Worm (Caenorhabditis elegans) whole organism, L1 larva: ENCODE data around the gene fbxb-53.

Source experiments
- ceh-82 ChIP-seq, 3 experiments: fragments of 150-350 bp in 1 of 3; sonication (generic microtip) in 2 of 3; optimal IDR thresholded peaks; 2 replicates each; lab custom pipeline; 2014 to 2017; ENCODE audit warnings: missing biosample characterization in 3 of 3, missing genetic modification characterization in 3 of 3
- elt-3 ChIP-seq, 6 experiments: fragments of 150-350 bp in 1 of 6; sonication (generic microtip); optimal IDR thresholded peaks; 2 replicates each; lab custom pipeline; 2017 to 2018; ENCODE audit warnings: missing biosample characterization in 6 of 6, missing genetic modification characterization in 6 of 6, inconsistent platforms in 1 of 6
- fkh-10 ChIP-seq: sonication (generic microtip); optimal IDR thresholded peaks from 2 replicates; lab custom pipeline; 2017; ENCODE audit warnings: missing biosample characterization, missing genetic modification reagents, missing genetic modification characterization
- fkh-4 ChIP-seq: sonication (generic microtip); optimal IDR thresholded peaks from 2 replicates; lab custom pipeline; 2016; ENCODE audit warnings: missing compliant biosample characterization, missing genetic modification characterization, borderline replicate concordance
- hpl-2 ChIP-seq: fragments of 150-350 bp; optimal IDR thresholded peaks from 2 replicates; lab custom pipeline; 2014; ENCODE audit warnings: missing biosample characterization, missing genetic modification reagents, missing genetic modification characterization
- nhr-11 ChIP-seq: fragments of 150-350 bp; optimal IDR thresholded peaks from 2 replicates; lab custom pipeline; 2014; ENCODE audit warnings: missing biosample characterization, missing genetic modification characterization
- nhr-12 ChIP-seq: sonication (generic microtip); optimal IDR thresholded peaks from 2 replicates; lab custom pipeline; 2017; ENCODE audit warnings: missing biosample characterization, missing genetic modification characterization
- nhr-237 ChIP-seq: fragments of 150-350 bp; optimal IDR thresholded peaks from 2 replicates; lab custom pipeline; 2014; ENCODE audit warnings: missing biosample characterization, missing genetic modification characterization
- nhr-47 ChIP-seq: sonication (generic microtip); optimal IDR thresholded peaks from 2 replicates; lab custom pipeline; 2016; ENCODE audit warnings: mild to moderate bottlenecking, missing genetic modification characterization, moderate library complexity, missing compliant biosample characterization
- nhr-85 ChIP-seq: sonication (generic microtip); peaks from one replicate; lab custom pipeline; 2016; ENCODE audit warnings: missing genetic modification characterization, inconsistent platforms, missing compliant biosample characterization
- skn-1 ChIP-seq: fragments of 150-350 bp; optimal IDR thresholded peaks from 2 replicates; lab custom pipeline; 2014; ENCODE audit warnings: missing biosample characterization, missing genetic modification characterization
- sox-4 ChIP-seq: sonication (generic microtip); optimal IDR thresholded peaks from 2 replicates; lab custom pipeline; 2016; ENCODE audit warnings: missing genetic modification characterization, missing compliant biosample characterization
- unc-62 ChIP-seq: fragments of 150-350 bp; optimal IDR thresholded peaks from 2 replicates; lab custom pipeline; 2014; ENCODE audit warnings: missing biosample characterization, missing genetic modification reagents, missing genetic modification characterization
- unc-86 ChIP-seq: sonication (generic microtip); optimal IDR thresholded peaks from 2 replicates; lab custom pipeline; 2016; ENCODE audit warnings: missing genetic modification characterization, missing compliant biosample characterization

- TF ChIP-seq elt-3 (tag; optimal IDR thresholded peaks at IDR 0.05; lab: Kevin White, UChicago): no peak
- TF ChIP-seq fkh-4: no peak
- no peak for TF ChIP-seq fkh-10 (GFP tag; lab: Kevin White, UChicago)
- no peak for TF ChIP-seq unc-86 (tag; lab: Kevin White, UChicago)
- TF ChIP-seq skn-1 (tag; lab: Kevin White, UChicago): no peak
- TF ChIP-seq ceh-82 (tag; optimal IDR thresholded peaks at IDR 0.05; lab: Kevin White, UChicago): no peak
- no peak for TF ChIP-seq unc-62
- TF ChIP-seq nhr-85 (tag; lab: Kevin White, UChicago): no peak
- TF ChIP-seq nhr-12 (tag; lab: Kevin White, UChicago): no peak
- no peak for TF ChIP-seq sox-4 (tag; lab: Kevin White, UChicago)
- TF ChIP-seq nhr-47 (tag; lab: Kevin White, UChicago): no peak
- TF ChIP-seq hpl-2: no peak
- no peak for TF ChIP-seq nhr-11 (tag; lab: Kevin White, UChicago)
- no peak for TF ChIP-seq nhr-237 (tag; lab: Kevin White, UChicago)
These were observed 30.5 kb downstream of the fbxb-53 start for ce11 chrII:1787208-1787607.
